Fruit fly (Drosophila melanogaster): ENCODE results near the gene CG7542.

CG7542 gene

DNA sequence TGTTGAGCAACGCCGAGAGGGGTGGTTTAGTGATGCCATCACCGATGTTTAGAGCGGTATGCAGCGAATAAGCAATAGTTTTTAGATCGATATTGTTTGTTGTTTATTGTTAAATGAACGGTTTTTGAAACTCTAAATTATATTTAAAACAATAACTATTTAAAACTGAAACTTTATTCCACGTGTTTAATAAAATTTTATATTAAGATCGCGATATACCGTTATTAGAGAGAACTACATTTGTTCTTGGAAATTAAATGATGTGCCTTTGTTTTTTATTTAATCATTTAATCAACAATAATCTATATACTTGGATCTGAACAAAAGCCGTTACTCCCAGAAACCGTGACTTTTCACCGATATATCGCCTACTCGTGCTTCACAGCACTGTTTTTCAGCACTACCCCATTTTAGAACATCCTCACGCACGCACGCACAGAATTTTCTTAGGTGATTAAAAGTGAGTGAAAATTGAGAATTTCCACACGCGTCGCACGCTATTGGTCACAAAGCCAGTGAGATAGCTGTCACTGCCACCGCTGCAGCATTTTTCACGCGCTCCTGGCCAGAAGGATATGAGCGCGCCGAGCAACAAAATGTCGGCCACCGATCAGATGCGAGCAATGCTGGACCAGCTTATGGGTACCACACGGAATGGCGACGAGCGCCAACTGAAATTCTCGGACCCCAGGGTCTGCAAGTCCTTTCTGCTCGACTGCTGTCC lies 35.6 kb upstream of the CG7542 start, which contains the start of the genes U4-U6-60K and CG7564 (continued):
- TF ChIP-seq Hand (GFP tag; optimal IDR thresholded peaks at IDR 0.05): no peak
- peak; percentile 84 for TF ChIP-seq ato (GFP tag; IDR thresholded peaks at IDR 0.05; ENCODE audit: partially characterized antibody)
- TF ChIP-seq CG6272 (GFP tag; IDR thresholded peaks at IDR 0.05): peak; percentile 41; the same call in 1 of the 2 replicates
- TF ChIP-seq Kr (GFP tag; optimal IDR thresholded peaks at IDR 0.05): no peak
- TF ChIP-seq CG2889 (GFP tag; IDR thresholded peaks at IDR 0.05): no peak
- 0 out of 2 replicates have a peak, but pooled peaks have one; percentile 33 for TF ChIP-seq Taf1 (GFP tag; IDR thresholded peaks at IDR 0.05)
- no peak for TF ChIP-seq so (GFP tag; IDR thresholded peaks at IDR 0.05)
- peak; percentile 27 for TF ChIP-seq CG33213 (GFP tag; optimal IDR thresholded peaks at IDR 0.05)
- TF ChIP-seq Ssrp (tag; optimal IDR thresholded peaks at IDR 0.05): peak; percentile 67
- no peak for TF ChIP-seq CG11695 (GFP tag; IDR thresholded peaks at IDR 0.05)
- no peak for TF ChIP-seq CG11560 (tag; IDR thresholded peaks at IDR 0.05)
- no peak for TF ChIP-seq CG12236 (GFP tag; optimal IDR thresholded peaks at IDR 0.05)
- no peak for TF ChIP-seq GATAe (GFP tag; conservative IDR thresholded peaks at IDR 0.05)
- no peak for TF ChIP-seq CG12769 (tag; optimal IDR thresholded peaks at IDR 0.05)
- no peak for TF ChIP-seq CG14441 (GFP tag; IDR thresholded peaks at IDR 0.05)
- 0 out of 2 replicates have a peak, but pooled peaks have one; percentile 43 for TF ChIP-seq CG11247 (GFP tag; IDR thresholded peaks at IDR 0.05)
- TF ChIP-seq CG17568 (GFP tag; optimal IDR thresholded peaks at IDR 0.05): no peak
- peak; percentile 32 for TF ChIP-seq CG10979 (tag; optimal IDR thresholded peaks at IDR 0.05)
- peak; percentile 95 for TF ChIP-seq HLH4C (GFP tag; IDR thresholded peaks at IDR 0.05; ENCODE audit: partially characterized antibody)
- no peak for TF ChIP-seq Oaz (GFP tag; IDR thresholded peaks at IDR 0.05)
- TF ChIP-seq Doc2 (GFP tag; IDR thresholded peaks at IDR 0.05): no peak
- TF ChIP-seq CG17385 (GFP tag; optimal IDR thresholded peaks at IDR 0.05): peak; percentile 42
- no peak for TF ChIP-seq Dp (GFP tag; optimal IDR thresholded peaks at IDR 0.05)
- TF ChIP-seq sisA (GFP tag; IDR thresholded peaks at IDR 0.05): peak; percentile 61
- TF ChIP-seq stc (GFP tag; IDR thresholded peaks at IDR 0.05): no peak
- peak; percentile 79 for TF ChIP-seq Sry-δ (GFP tag; optimal IDR thresholded peaks at IDR 0.05)
- TF ChIP-seq amos (GFP tag; IDR thresholded peaks at IDR 0.05; ENCODE audit: partially characterized antibody): peak; percentile 98
- TF ChIP-seq al (GFP tag; IDR thresholded peaks at IDR 0.05): peak; percentile 54
- TF ChIP-seq CG6689 (GFP tag; IDR thresholded peaks at IDR 0.05): no peak
- peak; percentile 92 for TF ChIP-seq CG7963 (GFP tag; IDR thresholded peaks at IDR 0.05; ENCODE audit: partially characterized antibody)
- no peak for TF ChIP-seq CG6175 (GFP tag; IDR thresholded peaks at IDR 0.05)
- no peak for TF ChIP-seq NC2α (GFP tag; optimal IDR thresholded peaks at IDR 0.05)
- no peak for TF ChIP-seq CG6765 (GFP tag; optimal IDR thresholded peaks at IDR 0.05)
- TF ChIP-seq CG34224 (GFP tag; IDR thresholded peaks at IDR 0.05; ENCODE audit: partially characterized antibody): peak; percentile 80
- TF ChIP-seq CG15696 (tag; optimal IDR thresholded peaks at IDR 0.05): peak; percentile 38
- TF ChIP-seq grn (GFP tag; optimal IDR thresholded peaks at IDR 0.05): peak; percentile 65
- no peak for TF ChIP-seq CG15479 (GFP tag; optimal IDR thresholded peaks at IDR 0.05)
- peak; percentile 78 for TF ChIP-seq CG2129 (GFP tag; IDR thresholded peaks at IDR 0.05; ENCODE audit: partially characterized antibody)
- TF ChIP-seq ttk (GFP tag; IDR thresholded peaks at IDR 0.05): no peak
- TF ChIP-seq CG12659 (GFP tag; optimal IDR thresholded peaks at IDR 0.05): peak; percentile 82
- TF ChIP-seq sob (GFP tag; IDR thresholded peaks at IDR 0.05): peak; percentile 81
- no peak for TF ChIP-seq run (tag; optimal IDR thresholded peaks at IDR 0.05)
- TF ChIP-seq eyg (GFP tag; optimal IDR thresholded peaks at IDR 0.05): peak; percentile 44
- TF ChIP-seq E2f2 (GFP tag; IDR thresholded peaks at IDR 0.05): no peak
- TF ChIP-seq CG13624 (GFP tag; optimal IDR thresholded peaks at IDR 0.05): peak; percentile 41
- TF ChIP-seq Nf-YC (tag; optimal IDR thresholded peaks at IDR 0.05): peak; percentile 67
- TF ChIP-seq CG7987 (GFP tag; optimal IDR thresholded peaks at IDR 0.05): no peak
- TF ChIP-seq Neu2 (GFP tag; optimal IDR thresholded peaks at IDR 0.05; ENCODE audit: borderline replicate concordance): no peak
- TF ChIP-seq Meics (GFP tag; optimal IDR thresholded peaks at IDR 0.05): peak; percentile 73

Data from whole organism, embryonic.